Worm (Caenorhabditis elegans) whole organism, young adult: ENCODE data around the gene gur-5.

Experiments used
- K12H6.12 ChIP-seq: fragments of 200-800 bp; sonication (Bioruptor generic); optimal IDR thresholded peaks from 2 replicates; lab custom pipeline; 2018; ENCODE audit warnings: mild to moderate bottlenecking, missing genetic modification characterization, missing compliant biosample characterization
- Y67H2A.10 ChIP-seq: fragments of 200-800 bp; sonication (Bioruptor generic); conservative IDR thresholded peaks from 2 replicates; pipeline ENCODE4 v1.3.6; 2022; ENCODE audit warnings: missing genetic modification reagents, missing genetic modification characterization, missing compliant biosample characterization
- ama-1 ChIP-seq, 3 experiments: fragments of 150-350 bp in 1 of 3; sonication (generic microtip) in 2 of 3; optimal IDR thresholded peaks; 2 replicates each; lab custom pipeline; 2014 to 2018; ENCODE audit warnings: missing biosample characterization in 2 of 3, missing genetic modification characterization in 2 of 3, missing genetic modification reagents in 2 of 3
- attf-6 ChIP-seq: fragments of 200-800 bp; sonication (Bioruptor generic); IDR thresholded peaks from 2 replicates; pipeline ENCODE4 v1.3.6; 2022; ENCODE audit warnings: missing genetic modification reagents, missing genetic modification characterization, missing compliant biosample characterization
- ceh-58 ChIP-seq: fragments of 200-800 bp; sonication (Bioruptor generic); IDR thresholded peaks from 2 replicates; pipeline ENCODE4 v1.3.6; 2022; ENCODE audit warnings: missing genetic modification characterization, missing compliant biosample characterization
- mxl-1 ChIP-seq: sonication (generic microtip); optimal IDR thresholded peaks from 2 replicates; lab custom pipeline; 2016; ENCODE audit warnings: missing genetic modification characterization, missing compliant biosample characterization
- nhr-90 ChIP-seq: sonication (generic microtip); optimal IDR thresholded peaks from 2 replicates; lab custom pipeline; 2016; ENCODE audit warnings: missing genotype, mild to moderate bottlenecking, missing genetic modification characterization, missing compliant biosample characterization

- TF ChIP-seq mxl-1 (tag; lab: Kevin White, UChicago) (no peak), ama-1 (optimal IDR thresholded peaks at IDR 0.05; lab: Kevin White, UChicago) (no peak), ama-1 (GFP tag; optimal IDR thresholded peaks at IDR 0.05; lab: Kevin White, UChicago) (no peak), Y67H2A.10 (GFP tag; lab: Robert Waterston, UW) (no peak), ceh-58 (no peak), attf-6 (GFP tag; lab: Robert Waterston, UW) (no peak), nhr-90 (tag; lab: Kevin White, UChicago) (no peak), K12H6.12 (tag; lab: Kevin White, UChicago) (no peak)
Measured at ce11 chrII:5321718-5322286, 36.7 kb downstream of the gur-5 start.
